Fruit fly (Drosophila melanogaster): Measurements from ENCODE around the gene CG15196.

Gene CG15196

dm6 chrX:11419962-11420361 is 10.2 kb downstream of the CG15196 start:
- no peak for TF ChIP-seq Snoo (tag; optimal IDR thresholded peaks at IDR 0.05)
- no peak for TF ChIP-seq CG14655 (GFP tag; optimal IDR thresholded peaks at IDR 0.05)
- TF ChIP-seq gl (tag; optimal IDR thresholded peaks at IDR 0.05): no peak
- TF ChIP-seq CG4496 (GFP tag; IDR thresholded peaks at IDR 0.05): no peak
- no peak for TF ChIP-seq CG9948 (tag; optimal IDR thresholded peaks at IDR 0.05)
- TF ChIP-seq CG15710 (tag; optimal IDR thresholded peaks at IDR 0.05): no peak
- no peak for TF ChIP-seq CG17806 (tag; optimal IDR thresholded peaks at IDR 0.05)
- no peak for TF ChIP-seq CG8159 (tag; optimal IDR thresholded peaks at IDR 0.05)
- TF ChIP-seq fd96Ca (GFP tag; IDR thresholded peaks at IDR 0.05): no peak
- TF ChIP-seq CG10348 (GFP tag; IDR thresholded peaks at IDR 0.05): no peak
- TF ChIP-seq CG8301 (tag; optimal IDR thresholded peaks at IDR 0.05): no peak
- TF ChIP-seq EcR (GFP tag; optimal IDR thresholded peaks at IDR 0.05): no peak
- TF ChIP-seq Pif1A (GFP tag; optimal IDR thresholded peaks at IDR 0.05): no peak
- no peak for TF ChIP-seq CG12605 (GFP tag; IDR thresholded peaks at IDR 0.05)

DNA sequence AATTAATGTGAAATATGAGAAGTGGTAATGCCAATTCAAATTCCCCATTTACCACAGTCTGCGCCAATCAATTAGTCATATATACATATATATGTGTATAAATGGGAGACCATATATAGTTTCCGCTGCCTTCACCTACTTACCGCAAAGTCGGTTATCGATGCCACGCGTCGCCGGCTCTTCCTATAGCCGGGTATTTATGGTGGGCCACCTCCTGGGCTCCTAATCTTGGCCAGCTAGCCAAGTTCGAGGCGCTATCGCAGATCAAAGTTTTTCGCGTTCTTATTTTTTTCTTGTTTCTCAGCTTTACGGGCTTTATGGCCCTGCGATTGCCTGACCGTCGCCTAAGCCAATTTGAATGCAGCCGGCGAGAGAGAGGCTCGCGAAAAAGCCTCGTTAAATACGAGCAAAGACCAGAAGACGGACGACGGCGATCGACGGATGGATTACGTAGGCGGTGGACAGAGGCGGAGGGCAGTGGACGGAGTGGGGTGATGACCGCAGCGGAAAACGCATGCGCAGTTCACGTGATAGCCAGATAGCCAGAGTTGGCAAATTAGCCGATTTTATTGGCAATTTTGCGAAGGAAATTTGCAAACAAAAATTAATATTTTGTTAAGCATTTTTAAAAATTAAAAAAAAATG is 11.1 kb downstream of the CG15196 start:
- no peak for TF ChIP-seq CG8301 (tag; optimal IDR thresholded peaks at IDR 0.05)

- TF ChIP-seq Snoo (tag; optimal IDR thresholded peaks at IDR 0.05) (peak; percentile 1), Pif1A (GFP tag; optimal IDR thresholded peaks at IDR 0.05) (no peak)
Observed at dm6 chrX:11422071-11422470, 12.3 kb downstream of the CG15196 start.

DNA sequence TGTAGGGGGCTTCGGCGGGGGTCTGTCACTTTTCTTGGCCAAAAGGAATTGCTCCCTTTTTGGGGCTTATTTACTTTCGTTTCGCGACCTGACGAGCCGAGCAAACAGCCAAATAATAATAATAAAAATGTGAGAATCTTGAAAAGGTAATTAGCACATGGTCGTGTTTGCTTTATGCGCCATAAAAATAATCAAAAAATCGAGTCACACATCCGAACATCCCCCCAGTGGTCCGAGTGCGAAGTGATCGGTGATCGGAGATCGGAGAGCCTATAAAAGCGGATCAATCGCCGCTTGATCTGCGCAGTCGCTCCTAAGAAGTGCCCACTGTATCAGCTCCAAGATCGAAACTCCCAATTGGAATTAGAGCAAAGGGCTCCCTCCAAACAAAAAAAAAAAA is 12.8 kb downstream of the CG15196 start, which contains the start of gene Gs2:
Gene Gs2, plus strand, starts transcription at position 301 of the 400 bp plus-strand sequence.
- TF ChIP-seq CG10348 (GFP tag; IDR thresholded peaks at IDR 0.05): no peak
- TF ChIP-seq CG12605 (GFP tag; IDR thresholded peaks at IDR 0.05): no peak
- no peak for TF ChIP-seq CG15710 (tag; optimal IDR thresholded peaks at IDR 0.05)
- TF ChIP-seq fd96Ca (GFP tag; IDR thresholded peaks at IDR 0.05): no peak
- no peak for TF ChIP-seq Snoo (tag; optimal IDR thresholded peaks at IDR 0.05)
- no peak for TF ChIP-seq Pif1A (GFP tag; optimal IDR thresholded peaks at IDR 0.05)
- TF ChIP-seq CG17806 (tag; optimal IDR thresholded peaks at IDR 0.05): no peak
- no peak for TF ChIP-seq CG13204 (GFP tag; optimal IDR thresholded peaks at IDR 0.05)
- TF ChIP-seq CG8301 (tag; optimal IDR thresholded peaks at IDR 0.05): no peak
- no peak for TF ChIP-seq D1 (tag; optimal IDR thresholded peaks at IDR 0.05)
- TF ChIP-seq CG9948 (tag; optimal IDR thresholded peaks at IDR 0.05): no peak
- TF ChIP-seq rn (GFP tag; IDR thresholded peaks at IDR 0.05): no peak
- TF ChIP-seq EcR (GFP tag; optimal IDR thresholded peaks at IDR 0.05): no peak
- TF ChIP-seq Ets98B (GFP tag; IDR thresholded peaks at IDR 0.05): no peak
- TF ChIP-seq CG4496 (GFP tag; IDR thresholded peaks at IDR 0.05): no peak
- no peak for TF ChIP-seq CG34367 (tag; optimal IDR thresholded peaks at IDR 0.05)
- TF ChIP-seq Pif1B (GFP tag; optimal IDR thresholded peaks at IDR 0.05): no peak
- TF ChIP-seq gl (tag; optimal IDR thresholded peaks at IDR 0.05): no peak
- TF ChIP-seq CG8159 (tag; optimal IDR thresholded peaks at IDR 0.05): no peak
- no peak for TF ChIP-seq CG14655 (GFP tag; optimal IDR thresholded peaks at IDR 0.05)

- TF ChIP-seq CG9948 (tag; optimal IDR thresholded peaks at IDR 0.05) (no peak), gl (tag; optimal IDR thresholded peaks at IDR 0.05) (no peak), Ets98B (GFP tag; IDR thresholded peaks at IDR 0.05) (peak; percentile 93), CG14655 (GFP tag; optimal IDR thresholded peaks at IDR 0.05) (peak; percentile 51), Pif1A (GFP tag; optimal IDR thresholded peaks at IDR 0.05) (peak; percentile 71), EcR (GFP tag; optimal IDR thresholded peaks at IDR 0.05) (no peak), CG10348 (GFP tag; IDR thresholded peaks at IDR 0.05) (no peak), CG32121 (GFP tag; IDR thresholded peaks at IDR 0.05) (peak; percentile 94), CG12605 (GFP tag; IDR thresholded peaks at IDR 0.05) (0 out of 2 replicates have a peak, but pooled peaks have one; percentile 55), CG8301 (tag; optimal IDR thresholded peaks at IDR 0.05) (peak; percentile 60), CG4496 (GFP tag; IDR thresholded peaks at IDR 0.05) (peak; percentile 85), CG17806 (tag; optimal IDR thresholded peaks at IDR 0.05) (peak; percentile 3), CG8159 (tag; optimal IDR thresholded peaks at IDR 0.05) (peak; percentile 46), Snoo (tag; optimal IDR thresholded peaks at IDR 0.05) (peak; percentile 84), fd96Ca (GFP tag; IDR thresholded peaks at IDR 0.05) (peak; percentile 92), rn (GFP tag; IDR thresholded peaks at IDR 0.05) (0 out of 2 replicates have a peak, but pooled peaks have one; percentile 9)
Observed at dm6 chrX:11423277-11423717, 13.6 kb downstream of the CG15196 start.

DNA sequence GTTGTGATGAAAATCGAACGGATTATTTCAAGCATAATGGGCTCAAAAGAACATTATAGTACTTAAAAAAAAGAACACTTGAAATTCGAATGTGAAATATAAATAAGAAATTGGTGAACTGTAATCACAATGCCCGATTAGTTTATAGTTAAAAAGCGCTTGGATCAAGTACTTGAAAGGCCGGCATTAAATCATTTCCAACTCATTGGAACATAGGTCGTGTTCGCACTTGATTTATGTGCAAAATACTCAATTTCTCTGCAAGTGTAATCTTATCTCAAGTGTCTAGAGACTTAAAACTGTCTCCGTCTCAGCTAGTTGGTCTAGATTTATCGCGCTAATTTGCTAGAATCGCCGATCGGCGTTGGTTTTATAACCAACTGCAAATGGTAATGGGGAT is 14.8 kb downstream of the CG15196 start:
- TF ChIP-seq CG8301 (tag; optimal IDR thresholded peaks at IDR 0.05) (no peak), CG9948 (tag; optimal IDR thresholded peaks at IDR 0.05) (no peak), CG10348 (GFP tag; IDR thresholded peaks at IDR 0.05) (no peak), CG17806 (tag; optimal IDR thresholded peaks at IDR 0.05) (no peak), CG8159 (tag; optimal IDR thresholded peaks at IDR 0.05) (no peak), Pif1A (GFP tag; optimal IDR thresholded peaks at IDR 0.05) (no peak), CG15710 (tag; optimal IDR thresholded peaks at IDR 0.05) (no peak), CG12605 (GFP tag; IDR thresholded peaks at IDR 0.05) (no peak), Ets98B (GFP tag; IDR thresholded peaks at IDR 0.05) (no peak), rn (GFP tag; IDR thresholded peaks at IDR 0.05) (no peak), Snoo (tag; optimal IDR thresholded peaks at IDR 0.05) (no peak), D1 (tag; optimal IDR thresholded peaks at IDR 0.05) (no peak), EcR (GFP tag; optimal IDR thresholded peaks at IDR 0.05) (no peak), CG34367 (tag; optimal IDR thresholded peaks at IDR 0.05) (no peak), CG14655 (GFP tag; optimal IDR thresholded peaks at IDR 0.05) (no peak), gl (tag; optimal IDR thresholded peaks at IDR 0.05) (no peak), fd96Ca (GFP tag; IDR thresholded peaks at IDR 0.05) (no peak), CG13204 (GFP tag; optimal IDR thresholded peaks at IDR 0.05) (no peak), CG32121 (GFP tag; IDR thresholded peaks at IDR 0.05) (no peak)
